Fruit fly (Drosophila melanogaster) whole organism, embryonic: ENCODE data around the gene Cpr78Ca.

Source experiments
- Abd-B ChIP-seq: fragments of 200-800 bp; sonication (Bioruptor generic); optimal IDR thresholded peaks from 2 replicates; lab custom pipeline; 2018; ENCODE audit warnings: missing biosample characterization, mild to moderate bottlenecking, missing genetic modification characterization, moderate library complexity
- Adf1 ChIP-seq: fragments of 200-800 bp; sonication (Bioruptor generic); IDR thresholded peaks from 2 replicates; pipeline ENCODE4 v1.3.6; 2022; ENCODE audit warnings: missing biosample characterization, missing genetic modification characterization
- Awh ChIP-seq: fragments of 200-800 bp; sonication (Bioruptor generic); IDR thresholded peaks from 2 replicates; pipeline ENCODE4, ENCODE4 v1.3.6; 2022; ENCODE audit warnings: missing biosample characterization, missing genetic modification characterization
- B-H1 ChIP-seq: fragments of 200-800 bp; sonication (Bioruptor generic); IDR thresholded peaks from 3 replicates; pipeline ENCODE4 v1.3.6; 2022; ENCODE audit warnings: missing biosample characterization, missing genetic modification characterization
- CG10274 ChIP-seq: fragments of 200-800 bp; sonication (Bioruptor generic); optimal IDR thresholded peaks from 3 replicates; lab custom pipeline; 2017; ENCODE audit warnings: missing biosample characterization, mild to moderate bottlenecking, missing genetic modification characterization
- CG14014 ChIP-seq: fragments of 200-800 bp; sonication (Bioruptor generic); IDR thresholded peaks from 2 replicates; pipeline ENCODE4 v1.3.6; 2022; ENCODE audit warnings: missing biosample characterization, missing genetic modification characterization
- CG15696 ChIP-seq: fragments of 200-800 bp; sonication (Bioruptor generic); optimal IDR thresholded peaks from 2 replicates; lab custom pipeline; 2019; ENCODE audit warnings: missing biosample characterization, mild to moderate bottlenecking, missing genetic modification characterization, moderate library complexity
- CG2199 ChIP-seq: fragments of 200-800 bp; sonication (Bioruptor generic); IDR thresholded peaks from 3 replicates; pipeline ENCODE4 v1.3.6; 2022; ENCODE audit warnings: missing biosample characterization, missing genetic modification characterization
- CG31224 ChIP-seq: fragments of 200-800 bp; sonication (Bioruptor generic); IDR thresholded peaks from 2 replicates; pipeline ENCODE4 v1.3.6; 2022; ENCODE audit warnings: missing biosample characterization, missing genetic modification characterization
- CG34224 ChIP-seq: fragments of 200-800 bp; sonication (Bioruptor generic); IDR thresholded peaks from 3 replicates; pipeline ENCODE4 v1.3.6; 2022; ENCODE audit warnings: missing biosample characterization, missing genetic modification characterization; ENCODE audit not compliant: partially characterized antibody
- CG34422 ChIP-seq: fragments of 200-800 bp; sonication (Bioruptor generic); IDR thresholded peaks from 3 replicates; pipeline ENCODE4 v1.3.6; 2022; ENCODE audit warnings: missing biosample characterization, missing genetic modification characterization
- CG4707 ChIP-seq: fragments of 200-800 bp; sonication (Bioruptor generic); optimal IDR thresholded peaks from 2 replicates; lab custom pipeline; 2018; ENCODE audit warnings: missing biosample characterization, mild to moderate bottlenecking, missing genetic modification characterization, moderate library complexity
- CG4820 ChIP-seq: fragments of 200-800 bp; sonication (Bioruptor generic); optimal IDR thresholded peaks from 3 replicates; lab custom pipeline; 2016; ENCODE audit warnings: missing biosample characterization, missing genetic modification characterization
- CG7372 ChIP-seq: fragments of 200-800 bp; sonication (Bioruptor generic); IDR thresholded peaks from 2 replicates; pipeline ENCODE4 v1.3.6; 2022; ENCODE audit warnings: missing biosample characterization, missing genetic modification characterization
- CG9437 ChIP-seq: fragments of 200-800 bp; sonication (Bioruptor generic); optimal IDR thresholded peaks from 2 replicates; lab custom pipeline; 2018; ENCODE audit warnings: missing biosample characterization, mild to moderate bottlenecking, missing genetic modification characterization
- Deaf1 ChIP-seq: fragments of 200-800 bp; optimal IDR thresholded peaks from 3 replicates; lab custom pipeline; 2019; ENCODE audit warnings: missing biosample characterization, mild to moderate bottlenecking, missing genetic modification characterization, moderate library complexity
- Doc2 ChIP-seq: fragments of 200-800 bp; sonication (Bioruptor generic); IDR thresholded peaks from 2 replicates; pipeline ENCODE4 v1.3.6; 2022; ENCODE audit warnings: missing biosample characterization, missing genetic modification characterization
- GATAe ChIP-seq: fragments of 200-800 bp; sonication (Bioruptor generic); conservative IDR thresholded peaks from 2 replicates; pipeline ENCODE4 v1.3.6; 2022; ENCODE audit warnings: missing biosample characterization, missing genetic modification characterization
- HLH4C ChIP-seq: fragments of 200-800 bp; sonication (Bioruptor generic); IDR thresholded peaks from 3 replicates; pipeline ENCODE4 v1.3.6; 2022; ENCODE audit warnings: missing biosample characterization, missing genetic modification characterization; ENCODE audit not compliant: partially characterized antibody
- Hand ChIP-seq: fragments of 200-800 bp; sonication (Bioruptor generic); optimal IDR thresholded peaks from 2 replicates; lab custom pipeline; 2017; ENCODE audit warnings: mild to moderate bottlenecking, missing biosample characterization, missing genetic modification reagents, missing genetic modification characterization
- Hr3 ChIP-seq: fragments of 200-800 bp; sonication (Bioruptor generic); optimal IDR thresholded peaks from 3 replicates; lab custom pipeline; 2016; ENCODE audit warnings: missing biosample characterization, missing genetic modification characterization
- Hr78 ChIP-seq, 2 experiments: fragments of 200-800 bp in 1 of 2; fragments of >200 bp in 1 of 2; sonication (Bioruptor generic) in 1 of 2; optimal IDR thresholded peaks; 2 replicates each; lab custom pipeline; 2017 to 2019; ENCODE audit warnings: missing biosample characterization in 2 of 2, missing genetic modification characterization in 2 of 2, mild to moderate bottlenecking in 1 of 2, moderate library complexity in 1 of 2
- Lpt ChIP-seq: fragments of >200 bp; optimal IDR thresholded peaks from 2 replicates; lab custom pipeline; 2018; ENCODE audit warnings: missing biosample characterization, missing genetic modification characterization
- NC2β ChIP-seq: fragments of 200-800 bp; sonication (Bioruptor generic); optimal IDR thresholded peaks from 2 replicates; lab custom pipeline; 2016; ENCODE audit warnings: missing biosample characterization, missing genetic modification characterization
- Nf-YC ChIP-seq: fragments of 200-800 bp; optimal IDR thresholded peaks from 3 replicates; lab custom pipeline; 2019; ENCODE audit warnings: missing biosample characterization, mild to moderate bottlenecking, missing genetic modification characterization, moderate library complexity
- NfI ChIP-seq: fragments of 200-800 bp; sonication (Bioruptor generic); optimal IDR thresholded peaks from 3 replicates; lab custom pipeline; 2018; ENCODE audit warnings: missing biosample characterization, mild to moderate bottlenecking, missing genetic modification characterization, moderate library complexity
- Pdp1 ChIP-seq, 2 experiments: fragments of 200-800 bp; sonication (Bioruptor generic); optimal IDR thresholded peaks; 3 replicates each; lab custom pipeline; 2016; ENCODE audit warnings: missing biosample characterization in 2 of 2, missing genetic modification characterization in 2 of 2, mild to moderate bottlenecking in 1 of 2, moderate library complexity in 1 of 2
- bowl ChIP-seq: fragments of 200-800 bp; sonication (Bioruptor generic); IDR thresholded peaks from 2 replicates; pipeline ENCODE4 v1.3.6; 2022; ENCODE audit warnings: missing biosample characterization, missing genetic modification characterization
- chinmo ChIP-seq: fragments of 200-800 bp; sonication (Bioruptor generic); IDR thresholded peaks from 4 replicates; pipeline ENCODE4 v1.3.6; 2022; ENCODE audit warnings: missing biosample characterization, missing genetic modification characterization; ENCODE audit not compliant: partially characterized antibody
- ci ChIP-seq: fragments of 200-800 bp; sonication (Bioruptor generic); IDR thresholded peaks from 3 replicates; pipeline ENCODE4 v1.3.6; 2022; ENCODE audit warnings: missing biosample characterization, missing genetic modification characterization
- cwo ChIP-seq: fragments of 200-800 bp; sonication (Bioruptor generic); optimal IDR thresholded peaks from 3 replicates; lab custom pipeline; 2017; ENCODE audit warnings: missing biosample characterization, missing genetic modification characterization, mild to moderate bottlenecking, moderate library complexity, missing genetic modification reagents
- dan ChIP-seq: fragments of 200-800 bp; sonication (Bioruptor generic); IDR thresholded peaks from 2 replicates; pipeline ENCODE4 v1.3.6; 2022; ENCODE audit warnings: missing biosample characterization, missing genetic modification characterization
- fd64A ChIP-seq: fragments of 200-800 bp; sonication (Bioruptor generic); optimal IDR thresholded peaks from 3 replicates; lab custom pipeline; 2018; ENCODE audit warnings: missing biosample characterization, mild to moderate bottlenecking, missing genetic modification characterization
- gcm ChIP-seq: fragments of 200-800 bp; sonication (Bioruptor generic); optimal IDR thresholded peaks from 2 replicates; lab custom pipeline; 2019; ENCODE audit warnings: missing biosample characterization, mild to moderate bottlenecking, missing genetic modification characterization, moderate library complexity
- ham ChIP-seq: fragments of 200-800 bp; sonication (Bioruptor generic); IDR thresholded peaks from 2 replicates; pipeline ENCODE4 v1.3.6; 2022; ENCODE audit warnings: missing biosample characterization, missing genetic modification characterization
- kni ChIP-seq: fragments of 200-800 bp; sonication (Bioruptor generic); optimal IDR thresholded peaks from 3 replicates; lab custom pipeline; 2017; ENCODE audit warnings: mild to moderate bottlenecking, missing biosample characterization, missing genetic modification reagents, missing genetic modification characterization
- lola ChIP-seq, 3 experiments: fragments of >200 bp in 2 of 3; fragments of 200-800 bp in 1 of 3; sonication (Bioruptor generic) in 1 of 3; optimal IDR thresholded peaks; 2 replicates each; lab custom pipeline; 2017 to 2019; ENCODE audit warnings: missing biosample characterization in 3 of 3, missing genetic modification characterization in 3 of 3, mild to moderate bottlenecking in 1 of 3, moderate library complexity in 1 of 3
- odd ChIP-seq: fragments of 200-800 bp; sonication (Bioruptor generic); optimal IDR thresholded peaks from 2 replicates; lab custom pipeline; 2017; ENCODE audit warnings: missing biosample characterization, mild to moderate bottlenecking, missing genetic modification characterization
- peb ChIP-seq: fragments of 200-800 bp; sonication (Bioruptor generic); IDR thresholded peaks from 2 replicates; pipeline ENCODE4 v1.3.6; 2022; ENCODE audit warnings: missing biosample characterization, missing genetic modification characterization
- pita ChIP-seq: fragments of 200-800 bp; sonication (Bioruptor generic); optimal IDR thresholded peaks from 2 replicates; lab custom pipeline; 2017; ENCODE audit warnings: missing biosample characterization, mild to moderate bottlenecking, missing genetic modification characterization
- pros ChIP-seq: fragments of 200-800 bp; sonication (Bioruptor generic); optimal IDR thresholded peaks from 3 replicates; lab custom pipeline; 2019; ENCODE audit warnings: missing biosample characterization, mild to moderate bottlenecking, missing genetic modification characterization, moderate library complexity
- ranshi ChIP-seq: fragments of 200-800 bp; sonication (Bioruptor generic); IDR thresholded peaks from 2 replicates; pipeline ENCODE4 v1.3.6; 2022; ENCODE audit warnings: missing biosample characterization, missing genetic modification characterization
- run ChIP-seq: fragments of 200-800 bp; sonication (Bioruptor generic); optimal IDR thresholded peaks from 3 replicates; lab custom pipeline; 2018; ENCODE audit warnings: missing biosample characterization, mild to moderate bottlenecking, missing genetic modification characterization
- sens-2 ChIP-seq: fragments of 200-800 bp; sonication (Bioruptor generic); IDR thresholded peaks from 2 replicates; pipeline ENCODE4 v1.3.6; 2022; ENCODE audit warnings: missing biosample characterization, missing genetic modification characterization
- sim ChIP-seq: fragments of 200-800 bp; sonication (Bioruptor generic); IDR thresholded peaks from 2 replicates; pipeline ENCODE4 v1.3.6; 2022; ENCODE audit warnings: missing biosample characterization, missing genetic modification characterization
- so ChIP-seq: fragments of 200-800 bp; sonication (Bioruptor generic); IDR thresholded peaks from 3 replicates; pipeline ENCODE4 v1.3.6; 2022; ENCODE audit warnings: missing biosample characterization, missing genetic modification characterization
- z ChIP-seq: fragments of 200-800 bp; sonication (Bioruptor generic); IDR thresholded peaks from 3 replicates; pipeline ENCODE4 v1.3.6; 2022; ENCODE audit warnings: missing biosample characterization, missing genetic modification characterization
- zfh1 ChIP-seq: fragments of 200-800 bp; sonication (Bioruptor generic); IDR thresholded peaks from 3 replicates; pipeline ENCODE4 v1.3.6; 2022; ENCODE audit warnings: missing biosample characterization, missing genetic modification characterization

Gene Cpr78Ca

DNA sequence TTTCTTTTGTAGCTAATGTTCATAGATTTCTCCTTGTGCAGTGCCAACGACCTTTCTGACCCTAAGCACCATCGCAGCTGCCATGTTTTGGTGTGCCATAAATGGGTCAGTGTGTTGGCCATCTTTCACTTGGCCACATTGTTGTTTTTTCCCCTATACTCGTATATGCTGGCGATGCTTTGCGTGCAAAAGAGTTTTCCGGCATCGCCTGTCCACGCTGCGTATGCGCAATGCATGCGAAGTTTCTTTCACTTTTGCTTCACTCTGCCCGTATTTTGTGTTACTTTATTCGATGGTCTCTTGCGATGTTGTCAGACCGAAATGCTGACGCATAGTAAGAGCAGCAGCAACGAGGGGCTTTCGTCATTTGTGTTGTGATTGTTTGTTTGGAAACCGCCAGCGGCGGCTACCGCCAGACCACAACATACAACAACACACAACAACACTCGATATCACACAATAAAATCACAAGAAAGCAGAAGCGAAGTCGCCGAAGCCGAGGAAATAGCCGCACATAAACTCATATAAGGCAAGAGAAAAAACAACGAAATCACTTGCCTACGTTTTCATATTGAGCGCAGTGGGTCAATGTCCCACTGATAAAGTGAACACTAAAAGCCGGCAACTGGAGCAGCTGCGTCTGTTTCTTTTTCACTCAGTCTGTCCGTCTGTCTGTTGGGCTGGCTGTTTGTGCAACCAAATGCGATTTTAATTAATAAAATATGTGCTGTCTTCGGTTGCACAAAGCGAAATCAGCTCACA is 31.0 kb downstream of the Cpr78Ca start (continued):
- TF ChIP-seq cwo (GFP tag; lab: Kevin White, UChicago) = no peak
- no peak for TF ChIP-seq Nf-YC (tag; lab: Kevin White, UChicago)
- TF ChIP-seq sens-2 (GFP tag; lab: Robert Waterston, UW) = 0 out of 2 replicates have a peak, but pooled peaks have one; percentile 23
- no peak for TF ChIP-seq CG34224 (GFP tag; lab: Robert Waterston, UW)
- TF ChIP-seq Awh = peak; percentile 80
- TF ChIP-seq CG14014 (GFP tag; lab: Robert Waterston, UW) = no peak
- no peak for TF ChIP-seq CG15696
- no peak for TF ChIP-seq CG4820 (GFP tag; lab: Kevin White, UChicago)
- no peak for TF ChIP-seq CG9437
- peak in 1 of 2 experiments; percentile 39 for TF ChIP-seq Pdp1 (GFP tag; optimal IDR thresholded peaks at IDR 0.05; lab: Kevin White, UChicago)
- TF ChIP-seq Adf1 (GFP tag; lab: Robert Waterston, UW) = peak; percentile 23; the same call in 1 of the 2 replicates
- TF ChIP-seq run (tag; lab: Kevin White, UChicago) = peak; percentile 61
- TF ChIP-seq CG34422 (GFP tag; lab: Robert Waterston, UW) = peak; percentile 18; the same call in 1 of the 3 replicates
- no peak for TF ChIP-seq B-H1
- no peak for TF ChIP-seq GATAe
- TF ChIP-seq CG2199 (GFP tag; lab: Robert Waterston, UW) = peak; percentile 85; the same call in 2 of the 3 replicates
- no peak for TF ChIP-seq odd
- TF ChIP-seq Hr3 = no peak
- peak; percentile 63; the same call in 1 of the 4 replicates for TF ChIP-seq chinmo
- 0 out of 3 replicates have a peak, but pooled peaks have one; percentile 11 for TF ChIP-seq zfh1
- TF ChIP-seq CG31224 = no peak
- TF ChIP-seq Hr78 (GFP tag; optimal IDR thresholded peaks at IDR 0.05; lab: Kevin White, UChicago) = peak in 1 of 2 experiments; percentile 63
- no peak for TF ChIP-seq Abd-B (GFP tag; lab: Kevin White, UChicago)
- TF ChIP-seq NC2β (GFP tag; lab: Kevin White, UChicago) = no peak
- no peak for TF ChIP-seq CG10274 (GFP tag; lab: Kevin White, UChicago)
- no peak for TF ChIP-seq Lpt (GFP tag; lab: Kevin White, UChicago)
- TF ChIP-seq bowl (GFP tag; lab: Robert Waterston, UW) = no peak
- no peak for TF ChIP-seq lola (GFP tag; optimal IDR thresholded peaks at IDR 0.05; lab: Kevin White, UChicago)
- TF ChIP-seq ham (GFP tag; lab: Robert Waterston, UW) = no peak
- peak; percentile 57; the same call in 1 of the 3 replicates for TF ChIP-seq ci (GFP tag; lab: Robert Waterston, UW)
- 0 out of 2 replicates have a peak, but pooled peaks have one; percentile 23 for TF ChIP-seq ranshi
- TF ChIP-seq so (GFP tag; lab: Robert Waterston, UW) = 0 out of 3 replicates have a peak, but pooled peaks have one; percentile 6
- no peak for TF ChIP-seq Doc2 (GFP tag; lab: Robert Waterston, UW)
- 0 out of 3 replicates have a peak, but pooled peaks have one; percentile 36 for TF ChIP-seq z (GFP tag; lab: Robert Waterston, UW)
- no peak for TF ChIP-seq HLH4C (GFP tag; lab: Robert Waterston, UW)
- peak; percentile 23 for TF ChIP-seq Deaf1 (tag; lab: Kevin White, UChicago)
- no peak for TF ChIP-seq gcm (GFP tag; lab: Kevin White, UChicago)
- no peak for TF ChIP-seq pita (GFP tag; lab: Kevin White, UChicago)
- TF ChIP-seq pros (GFP tag; lab: Kevin White, UChicago) = peak; percentile 61
- no peak for TF ChIP-seq Hand (GFP tag; lab: Kevin White, UChicago)
- TF ChIP-seq peb (GFP tag; lab: Robert Waterston, UW) = no peak
- TF ChIP-seq dan (GFP tag; lab: Robert Waterston, UW) = no peak
- TF ChIP-seq sim (GFP tag; lab: Robert Waterston, UW) = no peak
- TF ChIP-seq fd64A (GFP tag; lab: Kevin White, UChicago) = no peak
- no peak for TF ChIP-seq NfI (GFP tag; lab: Kevin White, UChicago)
- TF ChIP-seq kni (GFP tag; lab: Kevin White, UChicago) = peak; percentile 54
- TF ChIP-seq CG4707 (GFP tag; lab: Kevin White, UChicago) = no peak
- TF ChIP-seq CG7372 (GFP tag; lab: Robert Waterston, UW) = peak; percentile 40; the same call in 1 of the 2 replicates
